Worm (Caenorhabditis elegans): Measurements from ENCODE around the gene K02E11.10.

DNA sequence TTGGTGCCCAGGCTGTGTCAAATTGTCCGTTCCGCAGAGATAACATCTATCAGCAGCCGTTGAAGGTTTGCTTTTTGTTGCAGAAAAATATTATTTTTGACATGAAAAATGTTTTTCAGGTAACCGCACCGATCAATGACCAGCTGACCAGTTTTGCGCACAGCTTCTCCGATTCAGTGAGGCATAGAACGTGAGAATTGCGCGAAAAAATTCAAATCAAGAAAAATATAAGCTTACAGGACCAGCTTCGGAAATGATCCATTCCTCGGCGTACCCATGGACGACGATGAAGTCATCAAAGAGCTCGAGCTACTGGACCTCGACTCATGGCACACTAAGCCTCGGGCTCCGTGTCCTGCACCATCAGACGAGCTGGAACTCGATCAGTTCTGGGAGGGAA lies 46.4 kb downstream of the K02E11.10 start:
- TF ChIP-seq lin-39 (tag; optimal IDR thresholded peaks at IDR 0.05) (no peak), unc-39 (tag; optimal IDR thresholded peaks at IDR 0.05) (no peak), lsy-2 (tag; optimal IDR thresholded peaks at IDR 0.05) (no peak), F13H6.1 (tag; optimal IDR thresholded peaks at IDR 0.05) (no peak), mdl-1 (tag; optimal IDR thresholded peaks at IDR 0.05) (no peak), zag-1 (tag; optimal IDR thresholded peaks at IDR 0.05) (no peak), nhr-237 (tag; optimal IDR thresholded peaks at IDR 0.05) (no peak), ceh-82 (tag; optimal IDR thresholded peaks at IDR 0.05) (no peak), elt-1 (tag; optimal IDR thresholded peaks at IDR 0.05) (no peak), sma-9 (GFP tag; optimal IDR thresholded peaks at IDR 0.05) (no peak), sma-9 (tag; optimal IDR thresholded peaks at IDR 0.05) (no peak)
